Worm (Caenorhabditis elegans) whole organism, mixed stage, embryonic: ENCODE measurements around the gene T10B9.9.
A peak's percentile ranks its signal among the peaks of the same experiment; 100 is the strongest.

Experiments
- ceh-39 ChIP-seq: fragments of 150-350 bp; optimal IDR thresholded peaks from 2 replicates; lab custom pipeline; 2014; ENCODE audit warnings: missing biosample characterization, missing genetic modification characterization
- ceh-43 ChIP-seq: fragments of 200-800 bp; sonication (Bioruptor generic); optimal IDR thresholded peaks from 2 replicates; lab custom pipeline; 2018; ENCODE audit warnings: mild to moderate bottlenecking, missing genetic modification characterization, moderate library complexity, missing compliant biosample characterization
- ces-1 ChIP-seq: fragments of 150-350 bp; optimal IDR thresholded peaks from 2 replicates; lab custom pipeline; 2014; ENCODE audit warnings: missing biosample characterization, missing genetic modification reagents, missing genetic modification characterization
- drap-1 ChIP-seq: fragments of 200-800 bp; sonication (Bioruptor generic); optimal IDR thresholded peaks from 3 replicates; lab custom pipeline; 2018; ENCODE audit warnings: mild to moderate bottlenecking, missing genetic modification characterization, missing compliant biosample characterization
- elt-3 ChIP-seq: fragments of 150-350 bp; optimal IDR thresholded peaks from 2 replicates; lab custom pipeline; 2014; ENCODE audit warnings: missing biosample characterization, missing genetic modification characterization
- ham-2 ChIP-seq: fragments of 200-800 bp; sonication (Bioruptor generic); optimal IDR thresholded peaks from 2 replicates; lab custom pipeline; 2018; ENCODE audit warnings: mild to moderate bottlenecking, missing genetic modification characterization, missing compliant biosample characterization
- hlh-1 ChIP-seq: fragments of 150-350 bp; optimal IDR thresholded peaks from 2 replicates; lab custom pipeline; 2014; ENCODE audit warnings: missing biosample characterization, missing genetic modification reagents, missing genetic modification characterization
- lin-13 ChIP-seq: fragments of 150-350 bp; optimal IDR thresholded peaks from 2 replicates; lab custom pipeline; 2014; ENCODE audit warnings: missing biosample characterization, missing genetic modification characterization
- lin-32 ChIP-seq: fragments of 200-800 bp; sonication (Bioruptor generic); optimal IDR thresholded peaks from 2 replicates; lab custom pipeline; 2018; ENCODE audit warnings: mild to moderate bottlenecking, missing genetic modification characterization, missing compliant biosample characterization
- lsy-2 ChIP-seq: fragments of 150-350 bp; optimal IDR thresholded peaks from 2 replicates; lab custom pipeline; 2014; ENCODE audit warnings: missing biosample characterization, missing genetic modification characterization
- mab-5 ChIP-seq: fragments of 150-350 bp; optimal IDR thresholded peaks from 2 replicates; lab custom pipeline; 2014; ENCODE audit warnings: missing biosample characterization, missing genetic modification characterization
- mep-1 ChIP-seq: fragments of 150-350 bp; optimal IDR thresholded peaks from 2 replicates; lab custom pipeline; 2017; ENCODE audit warnings: missing biosample characterization, missing genetic modification reagents, missing genetic modification characterization, inconsistent platforms
- mls-2 ChIP-seq: sonication (generic microtip); optimal IDR thresholded peaks from 2 replicates; lab custom pipeline; 2016; ENCODE audit warnings: mild to moderate bottlenecking, missing genetic modification characterization, moderate library complexity, missing compliant biosample characterization
- nhr-12 ChIP-seq: fragments of 150-350 bp; optimal IDR thresholded peaks from 2 replicates; lab custom pipeline; 2014; ENCODE audit warnings: missing biosample characterization, missing genetic modification characterization
- nhr-237 ChIP-seq: fragments of 150-350 bp; optimal IDR thresholded peaks from 2 replicates; lab custom pipeline; 2014; ENCODE audit warnings: missing biosample characterization, missing genetic modification characterization
- nhr-28 ChIP-seq: fragments of 150-350 bp; optimal IDR thresholded peaks from 2 replicates; lab custom pipeline; 2014; ENCODE audit warnings: missing biosample characterization, missing genetic modification characterization
- pha-4 ChIP-seq: fragments of 150-350 bp; optimal IDR thresholded peaks from 2 replicates; lab custom pipeline; 2018; ENCODE audit warnings: missing biosample characterization, missing genetic modification reagents, missing genetic modification characterization
- sem-2 ChIP-seq: fragments of 200-800 bp; sonication (Bioruptor generic); optimal IDR thresholded peaks from 2 replicates; lab custom pipeline; 2018; ENCODE audit warnings: mild to moderate bottlenecking, missing genetic modification characterization, missing compliant biosample characterization
- snpc-4 ChIP-seq: fragments of 150-350 bp; optimal IDR thresholded peaks from 2 replicates; lab custom pipeline; 2014; ENCODE audit warnings: missing biosample characterization, missing genetic modification characterization
- sptf-1 ChIP-seq: sonication (generic microtip); optimal IDR thresholded peaks from 2 replicates; lab custom pipeline; 2017; ENCODE audit warnings: mild to moderate bottlenecking, missing genetic modification characterization, moderate library complexity, missing compliant biosample characterization
- tbx-8 ChIP-seq: fragments of 200-800 bp; sonication (Bioruptor generic); optimal IDR thresholded peaks from 2 replicates; lab custom pipeline; 2018; ENCODE audit warnings: mild to moderate bottlenecking, missing genetic modification characterization, moderate library complexity, missing compliant biosample characterization
- unc-120 ChIP-seq: sonication (generic microtip); optimal IDR thresholded peaks from 2 replicates; lab custom pipeline; 2017; ENCODE audit warnings: missing genetic modification characterization, missing compliant biosample characterization; ENCODE audit not compliant: poor library complexity, severe bottlenecking
- unc-62 ChIP-seq: fragments of 150-350 bp; optimal IDR thresholded peaks from 2 replicates; lab custom pipeline; 2014; ENCODE audit warnings: missing biosample characterization, missing genetic modification reagents, missing genetic modification characterization
- zip-8 ChIP-seq: fragments of 150-350 bp; optimal IDR thresholded peaks from 2 replicates; lab custom pipeline; 2014; ENCODE audit warnings: missing biosample characterization, missing genetic modification characterization
- ztf-11 ChIP-seq: fragments of 150-350 bp; optimal IDR thresholded peaks from 2 replicates; lab custom pipeline; 2014; ENCODE audit warnings: missing biosample characterization, missing genetic modification characterization

Gene T10B9.9

DNA sequence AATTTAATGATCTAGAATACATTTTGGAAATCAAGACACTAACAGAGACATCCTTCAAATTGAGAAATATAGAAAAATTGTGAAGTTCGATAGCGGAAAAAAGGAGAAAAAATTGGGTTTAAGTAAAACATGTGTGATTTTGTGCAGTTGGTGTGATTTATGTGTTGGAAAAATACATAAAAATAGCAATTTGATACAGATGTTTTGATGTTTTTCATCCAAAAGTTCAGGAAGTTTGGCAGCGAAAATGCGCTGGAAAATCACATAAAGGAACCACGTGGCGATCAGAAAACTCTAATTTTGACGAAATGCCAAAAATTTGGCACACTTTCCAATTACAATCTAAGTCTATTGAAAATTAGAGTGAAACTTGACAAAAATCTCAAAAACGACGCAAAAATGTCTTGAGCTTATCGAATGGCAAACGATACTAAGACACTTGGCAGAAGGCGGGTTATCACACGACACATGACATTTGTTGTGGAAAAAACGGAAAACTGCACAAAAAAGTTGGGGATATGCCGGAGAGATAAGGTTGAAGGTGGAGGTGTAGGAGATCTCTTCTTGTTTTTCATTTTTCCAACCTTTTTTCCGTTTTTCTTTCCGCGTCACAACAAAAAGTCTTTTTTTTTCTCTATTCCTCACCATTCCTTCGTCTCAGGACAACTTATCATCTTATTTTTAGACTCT lies 1.7 kb downstream of the T10B9.9 start, which contains the start of gene ZK1321.4:
TSS of gene ZK1321.4 (minus strand) at position 51 of the 690 bp plus-strand sequence.
- no peak for TF ChIP-seq nhr-12 (tag; lab: Kevin White, UChicago)
- peak; percentile 19 for TF ChIP-seq hlh-1 (tag; lab: Kevin White, UChicago)

ce11 chrII:9769797-9770520 lies 5.7 kb downstream of the T10B9.9 start, which contains the start of gene aqp-10:
Gene aqp-10, minus strand, starts transcription at chrII:9769847.
- TF ChIP-seq ztf-11 (tag; lab: Kevin White, UChicago) (no peak), nhr-237 (tag; lab: Kevin White, UChicago) (no peak), elt-3 (tag; lab: Kevin White, UChicago) (no peak), ham-2 (GFP tag; lab: Kevin White, UChicago) (no peak), pha-4 (tag; lab: Kevin White, UChicago) (peak; percentile 32), lin-13 (no peak), snpc-4 (tag; lab: Kevin White, UChicago) (no peak), ceh-39 (tag; lab: Kevin White, UChicago) (no peak), mls-2 (tag; lab: Kevin White, UChicago) (no peak), zip-8 (tag; lab: Kevin White, UChicago) (no peak), mep-1 (tag; lab: Kevin White, UChicago) (no peak), nhr-12 (tag; lab: Kevin White, UChicago) (no peak), sptf-1 (no peak), lin-32 (GFP tag; lab: Kevin White, UChicago) (no peak), unc-62 (no peak), mab-5 (tag; lab: Kevin White, UChicago) (no peak), lsy-2 (tag; lab: Kevin White, UChicago) (peak; percentile 20), sem-2 (no peak)

DNA sequence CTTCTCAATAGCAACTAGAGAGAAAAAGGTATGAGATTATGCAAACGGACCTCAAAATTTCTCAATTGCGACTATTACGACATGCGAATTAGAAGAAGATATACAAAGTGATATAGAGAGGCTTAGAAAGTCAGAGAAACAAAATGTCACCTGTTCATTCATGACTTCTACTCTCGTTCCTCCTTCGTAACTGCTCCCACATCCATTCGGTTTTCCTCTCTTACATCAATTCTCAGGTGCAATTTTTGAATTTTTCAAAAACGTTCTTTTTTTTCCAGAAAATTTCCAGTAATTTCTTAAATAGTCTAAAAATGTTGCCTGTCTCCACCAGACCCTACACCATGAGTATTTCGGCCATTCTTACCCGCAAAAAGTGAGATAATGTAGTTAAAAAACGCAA lies 11.0 kb downstream of the T10B9.9 start:
- TF ChIP-seq snpc-4 (tag; lab: Kevin White, UChicago) (no peak), hlh-1 (tag; lab: Kevin White, UChicago) (peak; percentile 69), unc-120 (tag; lab: Kevin White, UChicago) (peak; percentile 38)

- TF ChIP-seq nhr-28 (tag; lab: Kevin White, UChicago) (no peak), nhr-12 (tag; lab: Kevin White, UChicago) (no peak), unc-62 (no peak), zip-8 (tag; lab: Kevin White, UChicago) (peak; percentile 56)
These were observed 16.3 kb downstream of the T10B9.9 start for ce11 chrII:9759382-9759781.

ce11 chrII:9757651-9758282 lies 17.9 kb downstream of the T10B9.9 start, which contains the start of gene shk-1:
Gene shk-1, plus strand, starts transcription at chrII:9758232.
- TF ChIP-seq mep-1 (tag; lab: Kevin White, UChicago) (no peak), hlh-1 (tag; lab: Kevin White, UChicago) (peak; percentile 86), unc-120 (tag; lab: Kevin White, UChicago) (peak; percentile 55), ztf-11 (tag; lab: Kevin White, UChicago) (no peak)

DNA sequence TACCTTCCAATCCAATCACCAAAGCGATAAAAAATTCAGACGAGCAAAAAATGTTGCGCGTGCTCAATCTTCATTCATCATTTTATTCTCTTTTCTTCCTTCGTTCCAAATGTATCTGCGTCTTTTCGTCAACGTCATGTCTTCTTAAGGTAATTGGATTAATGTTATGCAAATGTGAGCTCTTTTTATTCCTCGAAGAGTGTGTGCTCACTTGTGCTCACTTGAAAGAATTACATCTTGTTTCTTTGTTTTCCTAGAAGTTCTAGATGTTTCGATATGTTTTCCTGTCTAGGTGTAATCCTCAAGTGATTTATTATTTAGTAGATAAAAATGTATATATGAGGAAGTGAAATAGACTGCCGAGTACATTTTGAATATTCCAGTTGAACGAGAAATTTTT lies 20.3 kb downstream of the T10B9.9 start:
- TF ChIP-seq ces-1 (GFP tag; lab: Kevin White, UChicago) (peak; percentile 81), tbx-8 (GFP tag; lab: Kevin White, UChicago) (no peak), zip-8 (tag; lab: Kevin White, UChicago) (no peak), mab-5 (tag; lab: Kevin White, UChicago) (no peak)

DNA sequence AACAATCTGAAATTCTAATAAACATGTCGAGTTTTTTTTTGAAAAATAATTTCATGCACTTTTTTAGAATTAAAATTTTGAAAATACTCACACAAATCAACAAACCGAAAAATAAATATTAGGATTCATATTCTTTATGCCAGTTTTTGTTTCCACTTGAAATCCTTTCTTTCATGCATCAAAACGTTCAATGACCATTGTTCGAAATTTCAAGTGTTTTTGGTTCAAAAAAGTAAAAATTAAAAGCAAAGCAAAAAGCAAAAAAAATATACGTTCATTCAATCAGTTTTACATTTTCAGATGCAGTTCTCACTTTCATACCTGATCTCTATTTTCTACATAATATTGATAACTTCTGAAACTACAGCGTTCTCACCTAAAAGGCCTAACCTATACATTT lies 22.0 kb downstream of the T10B9.9 start, which contains the start of gene ZK1321.1:
TSS of gene ZK1321.1 (plus strand) at position 301 of the 400 bp plus-strand sequence.
- TF ChIP-seq pha-4 (tag; lab: Kevin White, UChicago) (no peak), mab-5 (tag; lab: Kevin White, UChicago) (no peak), unc-120 (tag; lab: Kevin White, UChicago) (no peak), mep-1 (tag; lab: Kevin White, UChicago) (no peak), sem-2 (no peak), drap-1 (GFP tag; lab: Kevin White, UChicago) (no peak), ceh-43 (GFP tag; lab: Kevin White, UChicago) (no peak), nhr-237 (tag; lab: Kevin White, UChicago) (no peak), lin-32 (GFP tag; lab: Kevin White, UChicago) (no peak), ces-1 (GFP tag; lab: Kevin White, UChicago) (no peak), tbx-8 (GFP tag; lab: Kevin White, UChicago) (no peak)
